Worm (Caenorhabditis elegans): ENCODE measurements around the gene ugt-18.

Gene ugt-18

ce11 chrV:12845247-12845646 is 25.2 kb downstream of the ugt-18 start, which contains the start of gene C44H9.6:
C44H9.6 (minus strand) TSS chrV:12845347.
- TF ChIP-seq daf-16 (GFP tag; optimal IDR thresholded peaks at IDR 0.05) (no peak), daf-16 (tag; optimal IDR thresholded peaks at IDR 0.05) (peak; percentile 47), tra-1 (GFP tag; IDR thresholded peaks at IDR 0.05) (no peak), dve-1 (tag; optimal IDR thresholded peaks at IDR 0.05; ENCODE audit: insufficient read depth) (peak; percentile 14), R02D3.7 (tag; optimal IDR thresholded peaks at IDR 0.05) (no peak), D1046.2 (GFP tag; IDR thresholded peaks at IDR 0.05) (no peak)

ce11 chrV:12849736-12850135 is 29.7 kb downstream of the ugt-18 start, which contains the start of gene C44H9.5:
C44H9.5 (minus strand) TSS chrV:12849864.
- TF ChIP-seq D1046.2 (GFP tag; IDR thresholded peaks at IDR 0.05) (no peak), nhr-237 (tag; optimal IDR thresholded peaks at IDR 0.05) (no peak), dmd-6 (GFP tag; IDR thresholded peaks at IDR 0.05) (peak; percentile 55; the same call in 1 of the 2 replicates), nhr-48 (tag; optimal IDR thresholded peaks at IDR 0.05) (no peak), ceh-28 (tag; optimal IDR thresholded peaks at IDR 0.05) (no peak), snpc-4 (tag; optimal IDR thresholded peaks at IDR 0.05) (no peak), hmg-1.1 (GFP tag; IDR thresholded peaks at IDR 0.05) (no peak), hlh-11 (tag; optimal IDR thresholded peaks at IDR 0.05) (peak; percentile 3), zip-11 (GFP tag; IDR thresholded peaks at IDR 0.05) (no peak), ama-1 (optimal IDR thresholded peaks at IDR 0.05) (no peak), T26A8.4 (GFP tag; IDR thresholded peaks at IDR 0.05) (no peak), hif-1 (tag; optimal IDR thresholded peaks at IDR 0.05) (no peak), lin-13 (GFP tag; optimal IDR thresholded peaks at IDR 0.05) (no peak), unc-62 (GFP tag; optimal IDR thresholded peaks at IDR 0.05 in 1 of 2) (peak in 1 of 2 experiments; percentile 19), unc-62 (tag; optimal IDR thresholded peaks at IDR 0.05) (no peak), Y48G9A.11 (GFP tag; IDR thresholded peaks at IDR 0.05) (no peak), arid-1 (GFP tag; conservative IDR thresholded peaks at IDR 0.05) (no peak), nhr-111 (GFP tag; optimal IDR thresholded peaks at IDR 0.05) (no peak), nhr-42 (GFP tag; IDR thresholded peaks at IDR 0.05) (no peak), daf-16 (GFP tag; optimal IDR thresholded peaks at IDR 0.05) (no peak), daf-16 (tag; optimal IDR thresholded peaks at IDR 0.05) (peak; percentile 29), mdl-1 (tag; optimal IDR thresholded peaks at IDR 0.05) (no peak), lin-38 (GFP tag; IDR thresholded peaks at IDR 0.05) (no peak), nhr-28 (tag; optimal IDR thresholded peaks at IDR 0.05) (peak; percentile 4), ceh-62 (tag; optimal IDR thresholded peaks at IDR 0.05) (no peak), ztf-7 (tag; optimal IDR thresholded peaks at IDR 0.05) (no peak), unc-130 (GFP tag; optimal IDR thresholded peaks at IDR 0.05) (no peak), ctbp-1 (GFP tag; IDR thresholded peaks at IDR 0.05) (no peak), aha-1 (tag) (peak; percentile 9), daf-8 (GFP tag; IDR thresholded peaks at IDR 0.05) (no peak), set-16 (GFP tag; IDR thresholded peaks at IDR 0.05) (no peak), spr-1 (tag; optimal IDR thresholded peaks at IDR 0.05) (no peak), dve-1 (tag; optimal IDR thresholded peaks at IDR 0.05; ENCODE audit: insufficient read depth) (peak; percentile 14), mdt-29 (GFP tag; IDR thresholded peaks at IDR 0.05) (no peak), lin-39 (tag; optimal IDR thresholded peaks at IDR 0.05) (no peak), lin-29 (GFP tag; IDR thresholded peaks at IDR 0.05) (no peak), R02D3.7 (tag; optimal IDR thresholded peaks at IDR 0.05) (no peak), mxl-3 (GFP tag; optimal IDR thresholded peaks at IDR 0.05) (no peak), daf-12 (tag; optimal IDR thresholded peaks at IDR 0.05) (no peak), nhr-41 (GFP tag; IDR thresholded peaks at IDR 0.05) (no peak), ceh-32 (tag; optimal IDR thresholded peaks at IDR 0.05; ENCODE audit: poor library complexity) (no peak), vab-7 (GFP tag; IDR thresholded peaks at IDR 0.05) (no peak), duxl-1 (tag; optimal IDR thresholded peaks at IDR 0.05; ENCODE audit: poor library complexity) (no peak), unc-39 (tag; optimal IDR thresholded peaks at IDR 0.05) (no peak), ZK337.2 (GFP tag; IDR thresholded peaks at IDR 0.05) (no peak), dmd-9 (GFP tag; IDR thresholded peaks at IDR 0.05) (no peak), nhr-6 (tag; optimal IDR thresholded peaks at IDR 0.05) (peak; percentile 8), egl-27 (tag; optimal IDR thresholded peaks at IDR 0.05) (no peak), mes-2 (tag; optimal IDR thresholded peaks at IDR 0.05; ENCODE audit: poor library complexity, severe bottlenecking) (no peak)

Measured in whole organism, L4 larva.